Fruit fly (Drosophila melanogaster) whole organism, embryonic: ENCODE results near the gene mldr.

ENCODE experiments used
- B-H1 ChIP-seq: fragments of 200-800 bp; sonication (Bioruptor generic); IDR thresholded peaks from 3 replicates; pipeline ENCODE4 v1.3.6; 2022; ENCODE audit warnings: missing biosample characterization, missing genetic modification characterization
- Blimp-1 ChIP-seq: fragments of 200-800 bp; sonication (Bioruptor generic); optimal IDR thresholded peaks from 3 replicates; lab custom pipeline; 2018; ENCODE audit warnings: missing biosample characterization, missing genetic modification characterization, mild to moderate bottlenecking, moderate library complexity, missing genetic modification reagents
- CG11560 ChIP-seq: fragments of 200-800 bp; sonication (Bioruptor generic); IDR thresholded peaks from 3 replicates; pipeline ENCODE4 v1.3.6; 2022; ENCODE audit warnings: missing biosample characterization, missing genetic modification characterization
- CG12236 ChIP-seq: fragments of 200-800 bp; sonication (Bioruptor generic); optimal IDR thresholded peaks from 2 replicates; lab custom pipeline; 2016; ENCODE audit warnings: missing biosample characterization, missing genetic modification characterization
- CG12769 ChIP-seq: fragments of 200-800 bp; sonication (Bioruptor generic); optimal IDR thresholded peaks from 2 replicates; lab custom pipeline; 2019; ENCODE audit warnings: missing biosample characterization, mild to moderate bottlenecking, missing genetic modification characterization, moderate library complexity
- CG16779 ChIP-seq: fragments of 200-800 bp; sonication (Bioruptor generic); IDR thresholded peaks from 2 replicates; pipeline ENCODE4 v1.3.6; 2022; ENCODE audit warnings: missing biosample characterization, missing genetic modification characterization
- CG1792 ChIP-seq: fragments of 200-800 bp; sonication (Bioruptor generic); optimal IDR thresholded peaks from 2 replicates; lab custom pipeline; 2016; ENCODE audit warnings: missing biosample characterization, missing genetic modification characterization
- CG2116 ChIP-seq: fragments of 200-800 bp; sonication (Bioruptor generic); optimal IDR thresholded peaks from 3 replicates; lab custom pipeline; 2018; ENCODE audit warnings: missing biosample characterization, mild to moderate bottlenecking, missing genetic modification characterization
- CG2120 ChIP-seq: fragments of 200-800 bp; sonication (Bioruptor generic); optimal IDR thresholded peaks from 3 replicates; lab custom pipeline; 2016; ENCODE audit warnings: missing biosample characterization, missing genetic modification characterization
- CG30020 ChIP-seq: fragments of 200-800 bp; optimal IDR thresholded peaks from 2 replicates; lab custom pipeline; 2019; ENCODE audit warnings: missing biosample characterization, mild to moderate bottlenecking, missing genetic modification characterization, moderate library complexity
- CG31224 ChIP-seq: fragments of 200-800 bp; sonication (Bioruptor generic); IDR thresholded peaks from 2 replicates; pipeline ENCODE4 v1.3.6; 2022; ENCODE audit warnings: missing biosample characterization, missing genetic modification characterization
- CG5180 ChIP-seq: fragments of 200-800 bp; sonication (Bioruptor generic); optimal IDR thresholded peaks from 3 replicates; lab custom pipeline; 2017; ENCODE audit warnings: missing biosample characterization, missing genetic modification characterization, mild to moderate bottlenecking, moderate library complexity, missing genetic modification reagents
- CG8924 ChIP-seq: fragments of 200-800 bp; optimal IDR thresholded peaks from 3 replicates; lab custom pipeline; 2019; ENCODE audit warnings: missing biosample characterization, mild to moderate bottlenecking, missing genetic modification characterization, moderate library complexity
- CG9215 ChIP-seq: fragments of 200-800 bp; sonication (Bioruptor generic); IDR thresholded peaks from 2 replicates; pipeline ENCODE4 v1.3.6; 2022; ENCODE audit warnings: missing biosample characterization, missing genetic modification characterization
- CoRest ChIP-seq: fragments of 200-800 bp; sonication (Bioruptor generic); optimal IDR thresholded peaks from 3 replicates; lab custom pipeline; 2018; ENCODE audit warnings: missing biosample characterization, mild to moderate bottlenecking, missing genetic modification characterization, moderate library complexity
- HHEX ChIP-seq: fragments of 200-800 bp; sonication (Bioruptor generic); optimal IDR thresholded peaks from 3 replicates; lab custom pipeline; 2017; ENCODE audit warnings: missing biosample characterization, mild to moderate bottlenecking, missing genetic modification characterization, missing genetic modification reagents
- Hand ChIP-seq: fragments of 200-800 bp; sonication (Bioruptor generic); optimal IDR thresholded peaks from 2 replicates; lab custom pipeline; 2017; ENCODE audit warnings: mild to moderate bottlenecking, missing biosample characterization, missing genetic modification reagents, missing genetic modification characterization
- Hr3 ChIP-seq: fragments of 200-800 bp; sonication (Bioruptor generic); optimal IDR thresholded peaks from 3 replicates; lab custom pipeline; 2016; ENCODE audit warnings: missing biosample characterization, missing genetic modification characterization
- MESR4 ChIP-seq: fragments of 200-800 bp; sonication (Bioruptor generic); optimal IDR thresholded peaks from 2 replicates; lab custom pipeline; 2018; ENCODE audit warnings: missing biosample characterization, mild to moderate bottlenecking, missing genetic modification characterization, moderate library complexity
- NfI ChIP-seq: fragments of 200-800 bp; sonication (Bioruptor generic); optimal IDR thresholded peaks from 3 replicates; lab custom pipeline; 2018; ENCODE audit warnings: missing biosample characterization, mild to moderate bottlenecking, missing genetic modification characterization, moderate library complexity
- Pdp1 ChIP-seq, 2 experiments: fragments of 200-800 bp; sonication (Bioruptor generic); optimal IDR thresholded peaks; 3 replicates each; lab custom pipeline; 2016; ENCODE audit warnings: missing biosample characterization in 2 of 2, missing genetic modification characterization in 2 of 2, mild to moderate bottlenecking in 1 of 2, moderate library complexity in 1 of 2
- Poxn ChIP-seq: fragments of 200-800 bp; sonication (Bioruptor generic); IDR thresholded peaks from 2 replicates; pipeline ENCODE4 v1.3.6; 2022; ENCODE audit warnings: missing biosample characterization, missing genetic modification characterization
- Ptx1 ChIP-seq: fragments of 200-800 bp; sonication (Bioruptor generic); IDR thresholded peaks from 2 replicates; pipeline ENCODE4 v1.3.6; 2022; ENCODE audit warnings: missing biosample characterization, missing genetic modification characterization
- Rx ChIP-seq: fragments of 200-800 bp; sonication (Bioruptor generic); IDR thresholded peaks from 2 replicates; pipeline ENCODE4 v1.3.6; 2022; ENCODE audit warnings: missing biosample characterization, missing genetic modification characterization
- Sox102F ChIP-seq: fragments of 200-800 bp; sonication (Bioruptor generic); optimal IDR thresholded peaks from 2 replicates; lab custom pipeline; 2018; ENCODE audit warnings: missing biosample characterization, mild to moderate bottlenecking, missing genetic modification characterization, moderate library complexity
- Xbp1 ChIP-seq: fragments of 200-800 bp; sonication (Bioruptor generic); optimal IDR thresholded peaks from 3 replicates; lab custom pipeline; 2016; ENCODE audit warnings: missing biosample characterization, mild to moderate bottlenecking, missing genetic modification characterization
- al ChIP-seq: fragments of 200-800 bp; sonication (Bioruptor generic); IDR thresholded peaks from 2 replicates; pipeline ENCODE4 v1.3.6; 2022; ENCODE audit warnings: missing biosample characterization, missing genetic modification characterization
- amos ChIP-seq: fragments of 200-800 bp; sonication (Bioruptor generic); IDR thresholded peaks from 2 replicates; pipeline ENCODE4 v1.3.6; 2022; ENCODE audit warnings: missing biosample characterization, missing genetic modification characterization; ENCODE audit not compliant: partially characterized antibody
- caup ChIP-seq: fragments of 200-800 bp; sonication (Bioruptor generic); optimal IDR thresholded peaks from 3 replicates; lab custom pipeline; 2017; ENCODE audit warnings: missing biosample characterization, mild to moderate bottlenecking, missing genetic modification characterization, moderate library complexity; ENCODE audit not compliant: severe bottlenecking
- croc ChIP-seq: fragments of 200-800 bp; sonication (Bioruptor generic); conservative IDR thresholded peaks from 3 replicates; pipeline ENCODE4 v1.3.6; 2022; ENCODE audit warnings: missing biosample characterization, missing genetic modification characterization
- crol ChIP-seq: fragments of 200-800 bp; sonication (Bioruptor generic); IDR thresholded peaks from 2 replicates; pipeline ENCODE4 v1.3.6; 2022; ENCODE audit warnings: missing biosample characterization, missing genetic modification characterization
- crp ChIP-seq, 2 experiments: fragments of 200-800 bp; sonication (Bioruptor generic); optimal IDR thresholded peaks; 2 replicates in 1 of 2; 3 replicates in 1 of 2; lab custom pipeline; 2017; ENCODE audit warnings: missing biosample characterization in 2 of 2, missing genetic modification characterization in 2 of 2, mild to moderate bottlenecking in 1 of 2, moderate library complexity in 1 of 2
- emc ChIP-seq: fragments of 200-800 bp; sonication (Bioruptor generic); optimal IDR thresholded peaks from 2 replicates; lab custom pipeline; 2016; ENCODE audit warnings: missing biosample characterization, missing genetic modification characterization
- eyg ChIP-seq: fragments of 200-800 bp; sonication (Bioruptor generic); optimal IDR thresholded peaks from 3 replicates; lab custom pipeline; 2016; ENCODE audit warnings: missing biosample characterization, missing genetic modification characterization
- fd96Cb ChIP-seq: fragments of 200-800 bp; sonication (Bioruptor generic); optimal IDR thresholded peaks from 2 replicates; lab custom pipeline; 2018; ENCODE audit warnings: missing biosample characterization, mild to moderate bottlenecking, missing genetic modification characterization, moderate library complexity
- ftz-f1 ChIP-seq: fragments of 200-800 bp; sonication (Bioruptor generic); optimal IDR thresholded peaks from 2 replicates; lab custom pipeline; 2016; ENCODE audit warnings: missing biosample characterization, missing genetic modification characterization
- her ChIP-seq: fragments of 200-800 bp; sonication (Bioruptor generic); optimal IDR thresholded peaks from 2 replicates; lab custom pipeline; 2016; ENCODE audit warnings: missing biosample characterization, missing genetic modification characterization
- insv ChIP-seq, 2 experiments: fragments of 200-800 bp; sonication (Bioruptor generic); optimal IDR thresholded peaks; 3 replicates each; lab custom pipeline; 2016 to 2018; ENCODE audit warnings: missing biosample characterization in 2 of 2, missing genetic modification characterization in 2 of 2
- jigr1 ChIP-seq: fragments of 200-800 bp; sonication (Bioruptor generic); IDR thresholded peaks from 3 replicates; pipeline ENCODE4 v1.3.6; 2022; ENCODE audit warnings: missing biosample characterization, missing genetic modification characterization
- lab ChIP-seq: fragments of 200-800 bp; sonication (Bioruptor generic); optimal IDR thresholded peaks from 3 replicates; lab custom pipeline; 2017; ENCODE audit warnings: missing biosample characterization, missing genetic modification characterization, mild to moderate bottlenecking, moderate library complexity, missing genetic modification reagents
- lbe ChIP-seq: fragments of 200-800 bp; sonication (Bioruptor generic); optimal IDR thresholded peaks from 2 replicates; lab custom pipeline; 2016; ENCODE audit warnings: missing biosample characterization, mild to moderate bottlenecking, missing genetic modification characterization
- lilli ChIP-seq: fragments of 200-800 bp; sonication (Bioruptor generic); optimal IDR thresholded peaks from 3 replicates; lab custom pipeline; 2016; ENCODE audit warnings: missing biosample characterization, missing genetic modification characterization
- peb ChIP-seq: fragments of 200-800 bp; sonication (Bioruptor generic); IDR thresholded peaks from 2 replicates; pipeline ENCODE4 v1.3.6; 2022; ENCODE audit warnings: missing biosample characterization, missing genetic modification characterization
- rib ChIP-seq: fragments of 200-800 bp; sonication (Bioruptor generic); IDR thresholded peaks from 2 replicates; pipeline ENCODE4 v1.3.6; 2022; ENCODE audit warnings: missing biosample characterization, missing genetic modification characterization
- shn ChIP-seq: fragments of 200-800 bp; sonication (Bioruptor generic); optimal IDR thresholded peaks from 3 replicates; lab custom pipeline; 2016; ENCODE audit warnings: missing biosample characterization, missing genetic modification characterization
- slou ChIP-seq: fragments of 200-800 bp; sonication (Bioruptor generic); optimal IDR thresholded peaks from 3 replicates; lab custom pipeline; 2016; ENCODE audit warnings: missing biosample characterization, missing genetic modification characterization
- so ChIP-seq: fragments of 200-800 bp; sonication (Bioruptor generic); IDR thresholded peaks from 3 replicates; pipeline ENCODE4 v1.3.6; 2022; ENCODE audit warnings: missing biosample characterization, missing genetic modification characterization
- sr ChIP-seq: fragments of 200-800 bp; sonication (Bioruptor generic); IDR thresholded peaks from 3 replicates; pipeline ENCODE4 v1.3.6; 2022; ENCODE audit warnings: missing biosample characterization, missing genetic modification characterization
- unpg ChIP-seq: fragments of 200-800 bp; sonication (Bioruptor generic); optimal IDR thresholded peaks from 3 replicates; lab custom pipeline; 2018; ENCODE audit warnings: missing biosample characterization, mild to moderate bottlenecking, missing genetic modification characterization, moderate library complexity

The mldr gene

dm6 chrX:6316858-6317474 lies 25.9 kb downstream of the mldr start (continued):
- TF ChIP-seq Blimp-1 (GFP tag; lab: Kevin White, UChicago): peak; percentile 54
- 0 out of 3 replicates have a peak, but pooled peaks have one; percentile 23 for TF ChIP-seq croc
- TF ChIP-seq so (GFP tag; lab: Robert Waterston, UW): peak; percentile 55; the same call in 1 of the 3 replicates
- peak; percentile 57; the same call in 1 of the 2 replicates for TF ChIP-seq CG31224
- peak; percentile 21 for TF ChIP-seq her (GFP tag; lab: Kevin White, UChicago)
- TF ChIP-seq ftz-f1 (GFP tag; lab: Kevin White, UChicago): no peak
- TF ChIP-seq CoRest (tag; lab: Kevin White, UChicago): peak; percentile 65
- TF ChIP-seq Ptx1 (GFP tag; lab: Robert Waterston, UW): peak; percentile 68
- TF ChIP-seq eyg (GFP tag; lab: Kevin White, UChicago): peak; percentile 52
- TF ChIP-seq CG12769 (tag; lab: Kevin White, UChicago): peak; percentile 83
- TF ChIP-seq Hr3 (GFP tag; lab: Kevin White, UChicago): peak; percentile 28
- TF ChIP-seq jigr1: no peak
- TF ChIP-seq CG12236 (GFP tag; lab: Kevin White, UChicago): no peak
- TF ChIP-seq Hand (GFP tag; lab: Kevin White, UChicago): peak; percentile 79
- no peak for TF ChIP-seq amos (GFP tag; lab: Robert Waterston, UW)
- no peak for TF ChIP-seq shn (GFP tag; lab: Kevin White, UChicago)
- TF ChIP-seq lab: peak; percentile 86
- TF ChIP-seq CG30020 (tag; lab: Kevin White, UChicago): no peak
- TF ChIP-seq sr (GFP tag; lab: Robert Waterston, UW): no peak
- no peak for TF ChIP-seq CG16779
- no peak for TF ChIP-seq CG1792
- TF ChIP-seq insv (GFP tag; optimal IDR thresholded peaks at IDR 0.05; lab: Kevin White, UChicago): no peak
- peak in 1 of 2 experiments; percentile 26 for TF ChIP-seq crp (GFP tag; optimal IDR thresholded peaks at IDR 0.05; lab: Kevin White, UChicago)
- TF ChIP-seq MESR4 (GFP tag; lab: Kevin White, UChicago): no peak
- TF ChIP-seq Rx (GFP tag; lab: Robert Waterston, UW): peak; percentile 49
- peak; percentile 73 for TF ChIP-seq HHEX (GFP tag; lab: Kevin White, UChicago)
- no peak for TF ChIP-seq CG2116 (GFP tag; lab: Kevin White, UChicago)
- TF ChIP-seq lilli: peak; percentile 57
- no peak for TF ChIP-seq emc
- peak; percentile 1 for TF ChIP-seq slou
- TF ChIP-seq unpg (GFP tag; lab: Kevin White, UChicago): no peak
- TF ChIP-seq crol (GFP tag; lab: Robert Waterston, UW): peak; percentile 74
- peak; percentile 46 for TF ChIP-seq CG8924 (tag; lab: Kevin White, UChicago)
- peak; percentile 48; the same call in 1 of the 2 replicates for TF ChIP-seq al (GFP tag; lab: Robert Waterston, UW)
- 0 out of 3 replicates have a peak, but pooled peaks have one; percentile 31 for TF ChIP-seq CG11560 (tag; lab: Robert Waterston, UW)
- TF ChIP-seq CG5180: peak; percentile 23
- no peak for TF ChIP-seq rib
- no peak for TF ChIP-seq lbe (GFP tag; lab: Kevin White, UChicago)
- peak; percentile 83 for TF ChIP-seq CG2120 (GFP tag; lab: Kevin White, UChicago)
- peak; percentile 50 for TF ChIP-seq Sox102F (GFP tag; lab: Kevin White, UChicago)
- peak; percentile 51; the same call in 1 of the 2 replicates for TF ChIP-seq CG9215 (GFP tag; lab: Robert Waterston, UW)
- TF ChIP-seq Poxn (GFP tag; lab: Robert Waterston, UW): peak; percentile 29; the same call in 1 of the 2 replicates
- TF ChIP-seq NfI (GFP tag; lab: Kevin White, UChicago): peak; percentile 48
- TF ChIP-seq caup (GFP tag; lab: Kevin White, UChicago): peak; percentile 75
- TF ChIP-seq Pdp1 (GFP tag; optimal IDR thresholded peaks at IDR 0.05; lab: Kevin White, UChicago): peak in 1 of 2 experiments; percentile 25
- TF ChIP-seq fd96Cb (tag; lab: Kevin White, UChicago): peak; percentile 42
- peak; percentile 38 for TF ChIP-seq Xbp1 (GFP tag; lab: Kevin White, UChicago)
- TF ChIP-seq B-H1: peak; percentile 58
- no peak for TF ChIP-seq peb (GFP tag; lab: Robert Waterston, UW)
